Fruit fly (Drosophila melanogaster): ENCODE data around the gene CG8031.

The CG8031 gene

DNA sequence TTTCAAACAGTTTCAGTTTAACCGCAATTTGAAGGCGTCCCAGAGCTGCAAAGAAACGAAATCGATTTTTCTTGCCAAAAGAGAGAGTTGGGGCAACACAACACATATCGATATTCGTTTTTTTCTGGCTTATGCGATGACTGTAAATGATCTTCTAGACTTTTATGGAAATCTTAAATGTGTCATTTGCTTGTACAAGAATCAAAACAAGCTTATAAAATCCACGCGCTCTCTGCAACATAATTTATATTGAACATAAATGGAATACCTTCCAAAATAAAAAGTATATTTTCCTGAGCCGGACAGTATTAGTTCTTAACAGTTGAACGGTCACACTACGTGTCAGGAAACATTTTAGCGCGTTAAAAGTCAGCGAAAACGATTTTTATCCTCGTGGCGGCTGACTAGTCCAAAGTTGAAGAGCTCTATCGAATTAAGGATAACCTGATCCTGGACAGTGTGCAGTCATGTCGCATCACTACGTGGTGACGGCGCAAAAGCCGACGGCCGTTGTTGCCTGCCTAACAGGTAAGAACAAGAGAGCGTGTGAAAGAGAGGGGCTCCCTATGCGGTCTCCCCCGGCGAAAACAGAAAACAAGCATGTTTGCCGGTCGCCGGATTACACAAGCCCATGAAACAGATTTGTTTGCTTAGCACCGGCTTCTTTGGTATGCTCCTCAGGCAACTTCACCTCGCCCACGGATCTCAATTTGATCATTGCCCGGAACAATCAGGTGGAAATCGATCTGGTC, 41.0 kb upstream of the CG8031 start, which contains the start of gene pic (continued):
- TF ChIP-seq MESR4 (GFP tag; optimal IDR thresholded peaks at IDR 0.05) (peak; percentile 78), CG4328 (GFP tag; optimal IDR thresholded peaks at IDR 0.05) (no peak), nom (GFP tag; optimal IDR thresholded peaks at IDR 0.05) (no peak), grau (tag; optimal IDR thresholded peaks at IDR 0.05) (no peak), cg (GFP tag; optimal IDR thresholded peaks at IDR 0.05) (no peak), Side (GFP tag; optimal IDR thresholded peaks at IDR 0.05) (peak; percentile 18), CG7987 (GFP tag; optimal IDR thresholded peaks at IDR 0.05) (no peak), jigr1 (GFP tag; IDR thresholded peaks at IDR 0.05) (no peak), Rx (GFP tag; IDR thresholded peaks at IDR 0.05) (no peak), CG1603 (tag; optimal IDR thresholded peaks at IDR 0.05) (no peak), Six4 (GFP tag; optimal IDR thresholded peaks at IDR 0.05) (no peak), ATbp (GFP tag; optimal IDR thresholded peaks at IDR 0.05) (no peak), prd (optimal IDR thresholded peaks at IDR 0.05) (no peak), prd (GFP tag; IDR thresholded peaks at IDR 0.05) (no peak), CG3163 (GFP tag; optimal IDR thresholded peaks at IDR 0.05) (peak; percentile 1), ftz-f1 (GFP tag; optimal IDR thresholded peaks at IDR 0.05) (no peak), sqz (GFP tag; optimal IDR thresholded peaks at IDR 0.05) (no peak), CG8359 (GFP tag; optimal IDR thresholded peaks at IDR 0.05; ENCODE audit: borderline replicate concordance) (no peak), Fer2 (tag; optimal IDR thresholded peaks at IDR 0.05) (no peak), eve (GFP tag; optimal IDR thresholded peaks at IDR 0.05) (no peak), CG3281 (GFP tag; optimal IDR thresholded peaks at IDR 0.05) (no peak), zf30C (GFP tag; optimal IDR thresholded peaks at IDR 0.05) (no peak), ERR (GFP tag; optimal IDR thresholded peaks at IDR 0.05) (no peak), bowl (GFP tag; IDR thresholded peaks at IDR 0.05) (no peak), PHDP (tag; optimal IDR thresholded peaks at IDR 0.05) (no peak), Gug (GFP tag; IDR thresholded peaks at IDR 0.05) (no peak), H15 (GFP tag; IDR thresholded peaks at IDR 0.05) (no peak), CG8924 (tag; optimal IDR thresholded peaks at IDR 0.05) (no peak), sna (GFP tag; IDR thresholded peaks at IDR 0.05; ENCODE audit: partially characterized antibody) (peak; percentile 80), fu2 (GFP tag; optimal IDR thresholded peaks at IDR 0.05) (no peak), CG11695 (GFP tag; IDR thresholded peaks at IDR 0.05) (no peak), CG12104 (GFP tag; optimal IDR thresholded peaks at IDR 0.05) (no peak), cas (GFP tag; IDR thresholded peaks at IDR 0.05) (no peak), CG12299 (tag; optimal IDR thresholded peaks at IDR 0.05) (no peak), CG9797 (GFP tag; optimal IDR thresholded peaks at IDR 0.05) (peak; percentile 87), knrl (GFP tag; IDR thresholded peaks at IDR 0.05; ENCODE audit: partially characterized antibody) (peak; percentile 85), Dbx (GFP tag; IDR thresholded peaks at IDR 0.05) (no peak), CG8388 (GFP tag; optimal IDR thresholded peaks at IDR 0.05) (no peak), hkb (optimal IDR thresholded peaks at IDR 0.05) (no peak), hkb (GFP tag; IDR thresholded peaks at IDR 0.05) (no peak), CG14441 (GFP tag; IDR thresholded peaks at IDR 0.05) (no peak), Mrtf (GFP tag; IDR thresholded peaks at IDR 0.05) (no peak), Drgx (GFP tag; IDR thresholded peaks at IDR 0.05) (no peak), CG4360 (GFP tag; IDR thresholded peaks at IDR 0.05) (peak; percentile 21; the same call in 1 of the 2 replicates), Fer3 (tag; optimal IDR thresholded peaks at IDR 0.05) (no peak), CG10209 (GFP tag; optimal IDR thresholded peaks at IDR 0.05) (no peak), CG3995 (GFP tag; optimal IDR thresholded peaks at IDR 0.05) (no peak), chif (GFP tag; optimal IDR thresholded peaks at IDR 0.05) (no peak), lov (optimal IDR thresholded peaks at IDR 0.05) (no peak), lov (GFP tag; IDR thresholded peaks at IDR 0.05) (no peak), hth (optimal IDR thresholded peaks at IDR 0.05) (no peak)
